Worm (Caenorhabditis elegans): ENCODE measurements around the gene C53A5.16.

Gene C53A5.16

ce11 chrV:14499074-14499864 lies 23.1 kb downstream of the C53A5.16 start:
- TF ChIP-seq nhr-12 (tag; optimal IDR thresholded peaks at IDR 0.05) (no peak), irx-1 (tag; optimal IDR thresholded peaks at IDR 0.05) (no peak), C04F5.9 (tag; optimal IDR thresholded peaks at IDR 0.05) (no peak), nhr-47 (tag; optimal IDR thresholded peaks at IDR 0.05) (no peak), elt-2 (tag; optimal IDR thresholded peaks at IDR 0.05) (no peak), blmp-1 (tag; optimal IDR thresholded peaks at IDR 0.05) (peak; percentile 44), sup-37 (GFP tag; optimal IDR thresholded peaks at IDR 0.05) (no peak), hlh-4 (tag; optimal IDR thresholded peaks at IDR 0.05) (no peak), swsn-7 (tag; optimal IDR thresholded peaks at IDR 0.05) (no peak), grh-1 (GFP tag; IDR thresholded peaks at IDR 0.05) (no peak), ceh-8 (GFP tag; optimal IDR thresholded peaks at IDR 0.05) (no peak), snpc-4 (tag; optimal IDR thresholded peaks at IDR 0.05) (no peak), xbp-1 (tag; optimal IDR thresholded peaks at IDR 0.05) (no peak), mep-1 (tag; optimal IDR thresholded peaks at IDR 0.05) (peak; percentile 45), nhr-19 (GFP tag; conservative IDR thresholded peaks at IDR 0.05) (no peak; the same call in 1 of the 2 replicates), unc-130 (tag; optimal IDR thresholded peaks at IDR 0.05) (no peak), rnt-1 (tag; optimal IDR thresholded peaks at IDR 0.05) (no peak), dpl-1 (GFP tag; optimal IDR thresholded peaks at IDR 0.05) (no peak), hlh-17 (GFP tag; optimal IDR thresholded peaks at IDR 0.05; ENCODE audit: borderline replicate concordance) (no peak), nhr-76 (tag; optimal IDR thresholded peaks at IDR 0.05) (no peak), ces-1 (GFP tag; optimal IDR thresholded peaks at IDR 0.05) (no peak), lin-35 (GFP tag; optimal IDR thresholded peaks at IDR 0.05) (peak in 1 of 2 experiments; percentile 46), zag-1 (tag; optimal IDR thresholded peaks at IDR 0.05) (no peak), alr-1 (tag; optimal IDR thresholded peaks at IDR 0.05; ENCODE audit: borderline replicate concordance) (no peak), efl-1 (optimal IDR thresholded peaks at IDR 0.05) (no peak), efl-1 (GFP tag; optimal IDR thresholded peaks at IDR 0.05 in 1 of 2) (peak in 1 of 2 experiments; percentile 91), zip-4 (GFP tag; optimal IDR thresholded peaks at IDR 0.05) (no peak), pqm-1 (tag; optimal IDR thresholded peaks at IDR 0.05) (no peak), elt-3 (tag; optimal IDR thresholded peaks at IDR 0.05) (peak in 2 of 6 experiments; percentile 47 to 65), aly-2 (tag; optimal IDR thresholded peaks at IDR 0.05) (no peak), nhr-85 (tag) (peak; percentile 83), C16A3.4 (tag; optimal IDR thresholded peaks at IDR 0.05) (no peak), mef-2 (tag; optimal IDR thresholded peaks at IDR 0.05) (no peak), unc-98 (GFP tag; IDR thresholded peaks at IDR 0.05) (no peak), ceh-63 (GFP tag; optimal IDR thresholded peaks at IDR 0.05) (no peak), nhr-20 (tag; optimal IDR thresholded peaks at IDR 0.05) (peak; percentile 39), pax-3 (tag; optimal IDR thresholded peaks at IDR 0.05) (no peak), ceh-82 (tag; optimal IDR thresholded peaks at IDR 0.05) (no peak), ceh-88 (GFP tag; IDR thresholded peaks at IDR 0.05) (no peak), snu-23 (GFP tag; optimal IDR thresholded peaks at IDR 0.05) (peak; percentile 17), nhr-84 (tag; optimal IDR thresholded peaks at IDR 0.05) (no peak), lin-39 (tag; optimal IDR thresholded peaks at IDR 0.05) (no peak), egl-13 (tag; optimal IDR thresholded peaks at IDR 0.05) (no peak), isw-1 (GFP tag; IDR thresholded peaks at IDR 0.05) (no peak), fos-1 (tag; optimal IDR thresholded peaks at IDR 0.05) (no peak), mdl-1 (tag; optimal IDR thresholded peaks at IDR 0.05) (no peak), ets-5 (GFP tag; IDR thresholded peaks at IDR 0.05) (no peak), vab-15 (tag; optimal IDR thresholded peaks at IDR 0.05) (no peak), nhr-237 (tag; optimal IDR thresholded peaks at IDR 0.05) (no peak), sptf-1 (tag; optimal IDR thresholded peaks at IDR 0.05) (no peak), skn-1 (tag; optimal IDR thresholded peaks at IDR 0.05) (peak; percentile 42), fkh-10 (GFP tag; optimal IDR thresholded peaks at IDR 0.05) (no peak), nhr-28 (tag; optimal IDR thresholded peaks at IDR 0.05) (no peak)

All from whole organism, L1 larva.